Worm (Caenorhabditis elegans) whole organism, L1 larva: ENCODE data around the gene acc-4.

Experiments used
- fos-1 ChIP-seq: fragments of 150-350 bp; optimal IDR thresholded peaks from 2 replicates; lab custom pipeline; 2014; ENCODE audit warnings: missing biosample characterization, missing genetic modification characterization
- irx-1 ChIP-seq: sonication (generic microtip); optimal IDR thresholded peaks from 2 replicates; lab custom pipeline; 2016; ENCODE audit warnings: missing genetic modification characterization, missing compliant biosample characterization
- jun-1 ChIP-seq: fragments of 150-350 bp; optimal IDR thresholded peaks from 2 replicates; lab custom pipeline; 2014; ENCODE audit warnings: missing biosample characterization, missing genetic modification reagents, missing genetic modification characterization
- lin-13 ChIP-seq: fragments of 150-350 bp; optimal IDR thresholded peaks from 2 replicates; lab custom pipeline; 2014; ENCODE audit warnings: missing biosample characterization, missing genetic modification reagents, missing genetic modification characterization
- lin-14 ChIP-seq: fragments of 200-800 bp; sonication (Bioruptor generic); optimal IDR thresholded peaks from 2 replicates; lab custom pipeline; 2018; ENCODE audit warnings: mild to moderate bottlenecking, missing genetic modification characterization, moderate library complexity, missing compliant biosample characterization
- lin-39 ChIP-seq: fragments of 150-350 bp; optimal IDR thresholded peaks from 2 replicates; lab custom pipeline; 2014; ENCODE audit warnings: missing biosample characterization, missing genetic modification reagents, missing genetic modification characterization
- lsy-2 ChIP-seq, 2 experiments: fragments of 150-350 bp; optimal IDR thresholded peaks; 2 replicates each; lab custom pipeline; 2014; ENCODE audit warnings: missing biosample characterization in 2 of 2, missing genetic modification characterization in 2 of 2
- mdl-1 ChIP-seq, 2 experiments: fragments of 150-350 bp; optimal IDR thresholded peaks; 2 replicates each; lab custom pipeline; 2014 to 2017; ENCODE audit warnings: missing biosample characterization in 2 of 2, missing genetic modification characterization in 2 of 2, inconsistent platforms in 1 of 2
- nhr-28 ChIP-seq: fragments of 150-350 bp; optimal IDR thresholded peaks from 2 replicates; lab custom pipeline; 2014; ENCODE audit warnings: missing biosample characterization, missing genetic modification characterization
- nhr-47 ChIP-seq: sonication (generic microtip); optimal IDR thresholded peaks from 2 replicates; lab custom pipeline; 2016; ENCODE audit warnings: mild to moderate bottlenecking, missing genetic modification characterization, moderate library complexity, missing compliant biosample characterization
- nhr-77 ChIP-seq: fragments of 150-350 bp; optimal IDR thresholded peaks from 2 replicates; lab custom pipeline; 2014; ENCODE audit warnings: missing biosample characterization, missing genetic modification characterization
- sox-4 ChIP-seq: sonication (generic microtip); optimal IDR thresholded peaks from 2 replicates; lab custom pipeline; 2016; ENCODE audit warnings: missing genetic modification characterization, missing compliant biosample characterization
- sptf-1 ChIP-seq: fragments of 150-350 bp; optimal IDR thresholded peaks from 2 replicates; lab custom pipeline; 2014; ENCODE audit warnings: missing biosample characterization, missing genetic modification characterization
- unc-130 ChIP-seq: fragments of 150-350 bp; optimal IDR thresholded peaks from 2 replicates; lab custom pipeline; 2017; ENCODE audit warnings: missing biosample characterization, missing genetic modification characterization, inconsistent platforms

- TF ChIP-seq fos-1 (tag; lab: Kevin White, UChicago) (no peak), unc-130 (tag; lab: Kevin White, UChicago) (no peak), sox-4 (tag; lab: Kevin White, UChicago) (no peak), lin-13 (GFP tag; lab: Kevin White, UChicago) (no peak), nhr-77 (tag; lab: Kevin White, UChicago) (no peak), lin-39 (tag; lab: Kevin White, UChicago) (no peak), sptf-1 (tag; lab: Kevin White, UChicago) (no peak), lin-14 (GFP tag; lab: Kevin White, UChicago) (no peak), nhr-47 (tag; lab: Kevin White, UChicago) (no peak), mdl-1 (tag; optimal IDR thresholded peaks at IDR 0.05; lab: Kevin White, UChicago) (no peak), jun-1 (tag; lab: Kevin White, UChicago) (no peak), irx-1 (no peak), lsy-2 (tag; optimal IDR thresholded peaks at IDR 0.05; lab: Kevin White, UChicago) (no peak), nhr-28 (tag; lab: Kevin White, UChicago) (no peak)
Observed at ce11 chrIII:13526191-13526590, 42.3 kb upstream of the acc-4 start.
